Fruit fly (Drosophila melanogaster) Kc167 (cell line): ENCODE measurements around the gene CG42554.

Experiments used
- Myc ChIP-seq: fragments of >200 bp; optimal IDR thresholded peaks from 2 replicates; lab custom pipeline; 2017; ENCODE audit warnings: missing external identifiers
- insv ChIP-seq: fragments of >200 bp; optimal IDR thresholded peaks from 3 replicates; lab custom pipeline; 2018; ENCODE audit warnings: missing external identifiers
- ttk ChIP-seq: sonication (Bioruptor generic); optimal IDR thresholded peaks from 2 replicates; lab custom pipeline; 2017; ENCODE audit warnings: missing external identifiers

- TF ChIP-seq ttk (lab: Kevin White, UChicago) (no peak), insv (lab: Kevin White, UChicago) (no peak), Myc (no peak)
Measured at dm6 chr3L:809538-809805, 26.0 kb upstream of the CG42554 start.
